Worm (Caenorhabditis elegans) whole organism, L1 larva: ENCODE results near the gene C16C10.2.

Experiments used
- dpl-1 ChIP-seq, 3 experiments: fragments of 150-350 bp in 2 of 3; sonication (generic microtip) in 1 of 3; optimal IDR thresholded peaks; 2 replicates each; lab custom pipeline; 2014 to 2017; ENCODE audit warnings: missing biosample characterization in 3 of 3, missing genetic modification characterization in 3 of 3, missing genetic modification reagents in 3 of 3
- efl-1 ChIP-seq, 4 experiments: fragments of 150-350 bp; optimal IDR thresholded peaks in 3 of 4; peaks in 1 of 4; 1 replicate in 1 of 4; 2 replicates in 3 of 4; lab custom pipeline; 2014; ENCODE audit warnings: missing biosample characterization in 2 of 4, missing genetic modification characterization in 2 of 4, missing genetic modification reagents in 2 of 4
- elt-2 ChIP-seq: sonication (generic microtip); optimal IDR thresholded peaks from 2 replicates; lab custom pipeline; 2016; ENCODE audit warnings: missing genetic modification characterization, mild to moderate bottlenecking, inconsistent platforms, missing compliant biosample characterization, missing genetic modification reagents
- zag-1 ChIP-seq: fragments of 150-350 bp; optimal IDR thresholded peaks from 2 replicates; lab custom pipeline; 2014; ENCODE audit warnings: missing biosample characterization, missing genetic modification characterization

DNA sequence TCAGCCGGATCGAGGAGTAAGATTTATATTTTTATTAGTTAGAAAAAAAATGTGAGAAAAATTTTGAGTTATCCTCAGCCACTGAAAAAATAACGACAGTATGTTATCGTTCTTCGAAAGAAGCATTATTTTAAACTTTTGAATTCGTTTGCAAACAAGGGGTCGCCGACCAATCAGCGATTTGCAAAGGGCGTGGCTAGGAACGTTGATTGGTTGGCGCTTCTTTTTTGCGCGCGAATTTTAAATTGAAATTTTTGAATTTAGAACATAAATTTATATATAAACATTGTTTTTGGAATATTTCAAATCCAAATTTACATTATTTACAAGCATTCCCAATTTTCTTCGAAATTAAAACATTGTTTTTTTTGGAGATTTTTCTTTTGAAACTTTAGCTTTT, 35.3 kb downstream of the C16C10.2 start:
- TF ChIP-seq dpl-1 (GFP tag; optimal IDR thresholded peaks at IDR 0.05; lab: Kevin White, UChicago) (no peak), zag-1 (no peak), elt-2 (no peak), efl-1 (optimal IDR thresholded peaks at IDR 0.05; lab: Kevin White, UChicago) (no peak), efl-1 (GFP tag; optimal IDR thresholded peaks at IDR 0.05 in 1 of 2; lab: Kevin White, UChicago) (peak in 1 of 2 experiments; percentile 15)
